Fruit fly (Drosophila melanogaster): ENCODE data around the gene CG2246.

Gene CG2246

DNA sequence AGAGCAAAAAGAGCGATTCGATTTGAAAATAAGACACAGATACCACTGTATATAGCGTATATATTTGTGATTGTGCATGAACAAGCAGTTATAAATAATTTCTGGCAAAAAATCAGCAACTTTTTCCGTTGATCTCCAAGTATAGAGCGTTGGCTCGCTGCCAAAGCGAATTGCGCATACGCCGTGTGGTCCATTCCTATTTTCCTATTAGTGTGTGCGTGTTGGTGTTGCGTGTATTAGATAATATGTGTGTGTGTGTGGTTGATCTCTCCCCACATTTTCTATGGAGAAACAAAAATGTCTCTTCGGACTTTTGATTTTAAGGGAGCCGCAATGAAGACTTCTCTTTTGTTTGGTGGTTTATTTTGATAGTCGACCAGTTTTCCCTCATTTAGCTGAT lies 48.7 kb downstream of the CG2246 start:
- no peak for TF ChIP-seq CG8478 (optimal IDR thresholded peaks at IDR 0.05)
- no peak for TF ChIP-seq CTCF (optimal IDR thresholded peaks at IDR 0.05)

DNA sequence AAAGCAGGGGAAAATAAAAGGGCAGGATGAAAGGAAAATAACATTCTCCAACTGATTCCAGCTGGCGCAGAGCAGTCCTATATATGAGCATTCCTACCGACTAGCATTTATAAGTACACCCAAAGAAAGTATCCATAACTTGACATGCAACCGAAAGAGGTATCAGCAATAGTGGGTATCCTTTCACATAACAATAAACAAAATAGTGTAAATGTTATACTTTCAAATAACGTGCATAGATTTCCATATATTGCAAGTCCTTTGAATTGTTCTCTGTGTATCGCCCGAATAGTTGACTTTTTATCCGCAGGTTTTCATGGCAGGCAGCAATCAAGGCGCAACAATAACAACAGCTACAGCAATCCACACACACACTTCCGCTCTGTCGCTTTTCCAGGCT lies 51.2 kb downstream of the CG2246 start:
- TF ChIP-seq CTCF (optimal IDR thresholded peaks at IDR 0.05) (no peak), CG8478 (optimal IDR thresholded peaks at IDR 0.05) (no peak)

DNA sequence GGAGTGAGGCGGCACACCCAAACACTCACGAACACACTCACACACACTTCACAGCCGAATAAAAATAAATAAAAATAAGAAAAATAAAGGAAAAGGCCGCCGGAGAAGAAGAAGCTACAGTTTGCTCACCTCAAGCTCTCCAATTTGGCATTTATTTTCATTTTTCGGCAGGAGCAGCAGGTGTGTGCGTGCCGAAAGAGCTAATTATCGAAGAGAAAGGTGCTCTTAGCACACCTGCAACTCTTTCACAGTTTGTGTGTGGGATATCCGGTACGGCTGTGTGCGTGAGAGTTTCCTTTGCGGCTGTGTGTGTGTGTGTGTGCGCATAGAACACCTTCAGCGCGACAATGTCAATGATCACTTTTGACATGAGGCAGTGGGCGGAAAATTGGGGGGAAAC lies 56.3 kb downstream of the CG2246 start:
- TF ChIP-seq CTCF (optimal IDR thresholded peaks at IDR 0.05) (no peak), CG8478 (optimal IDR thresholded peaks at IDR 0.05) (no peak)
